Fruit fly (Drosophila melanogaster) whole organism, pupa: ENCODE results near the gene mv.

Source experiments
- CG10348 ChIP-seq: fragments of 200-800 bp; sonication (Bioruptor generic); IDR thresholded peaks from 2 replicates; pipeline ENCODE4 v1.3.6; 2022; ENCODE audit warnings: missing biosample characterization, missing genetic modification characterization
- CG12605 ChIP-seq: fragments of 200-800 bp; sonication (Bioruptor generic); IDR thresholded peaks from 2 replicates; pipeline ENCODE4 v1.3.6; 2022; ENCODE audit warnings: missing biosample characterization, missing genetic modification characterization
- CG13204 ChIP-seq: fragments of 200-800 bp; sonication (Bioruptor generic); optimal IDR thresholded peaks from 2 replicates; lab custom pipeline; 2018; ENCODE audit warnings: missing biosample characterization, mild to moderate bottlenecking, missing genetic modification characterization, moderate library complexity
- CG14655 ChIP-seq: fragments of 200-800 bp; sonication (Bioruptor generic); optimal IDR thresholded peaks from 3 replicates; lab custom pipeline; 2017; ENCODE audit warnings: mild to moderate bottlenecking, missing biosample characterization, missing genetic modification reagents, missing genetic modification characterization
- CG15710 ChIP-seq: fragments of 200-800 bp; sonication (Bioruptor generic); optimal IDR thresholded peaks from 2 replicates; lab custom pipeline; 2018; ENCODE audit warnings: missing biosample characterization, mild to moderate bottlenecking, missing genetic modification characterization, moderate library complexity
- CG17806 ChIP-seq: fragments of 200-800 bp; sonication (Bioruptor generic); optimal IDR thresholded peaks from 2 replicates; lab custom pipeline; 2018; ENCODE audit warnings: missing biosample characterization, mild to moderate bottlenecking, missing genetic modification characterization, moderate library complexity
- CG32121 ChIP-seq: fragments of 200-800 bp; sonication (Bioruptor generic); IDR thresholded peaks from 2 replicates; pipeline ENCODE4 v1.3.6; 2022; ENCODE audit warnings: missing biosample characterization, missing genetic modification characterization
- CG34367 ChIP-seq: fragments of 200-800 bp; sonication (Bioruptor generic); optimal IDR thresholded peaks from 2 replicates; lab custom pipeline; 2018; ENCODE audit warnings: missing biosample characterization, mild to moderate bottlenecking, missing genetic modification characterization
- CG4496 ChIP-seq: fragments of 200-800 bp; sonication (Bioruptor generic); IDR thresholded peaks from 3 replicates; pipeline ENCODE4 v1.3.6; 2022; ENCODE audit warnings: missing biosample characterization, missing genetic modification characterization
- CG8159 ChIP-seq: fragments of 200-800 bp; sonication (Bioruptor generic); optimal IDR thresholded peaks from 3 replicates; lab custom pipeline; 2018; ENCODE audit warnings: missing biosample characterization, mild to moderate bottlenecking, missing genetic modification characterization, moderate library complexity
- CG8301 ChIP-seq: fragments of 200-800 bp; sonication (Bioruptor generic); optimal IDR thresholded peaks from 2 replicates; lab custom pipeline; 2018; ENCODE audit warnings: missing biosample characterization, mild to moderate bottlenecking, missing genetic modification characterization
- CG9948 ChIP-seq: fragments of 200-800 bp; sonication (Bioruptor generic); optimal IDR thresholded peaks from 2 replicates; lab custom pipeline; 2018; ENCODE audit warnings: missing biosample characterization, mild to moderate bottlenecking, missing genetic modification characterization, moderate library complexity
- D1 ChIP-seq: fragments of 200-800 bp; sonication (Bioruptor generic); optimal IDR thresholded peaks from 2 replicates; lab custom pipeline; 2018; ENCODE audit warnings: missing biosample characterization, mild to moderate bottlenecking, missing genetic modification characterization, moderate library complexity
- EcR ChIP-seq: fragments of 200-800 bp; sonication (Bioruptor generic); optimal IDR thresholded peaks from 3 replicates; lab custom pipeline; 2019; ENCODE audit warnings: missing biosample characterization, missing genetic modification characterization, mild to moderate bottlenecking, moderate library complexity, missing genetic modification reagents
- Ets98B ChIP-seq: fragments of 200-800 bp; sonication (Bioruptor generic); IDR thresholded peaks from 2 replicates; pipeline ENCODE4 v1.3.6; 2022; ENCODE audit warnings: missing biosample characterization, missing genetic modification characterization
- Pif1A ChIP-seq: fragments of 200-800 bp; sonication (Bioruptor generic); optimal IDR thresholded peaks from 3 replicates; lab custom pipeline; 2016; ENCODE audit warnings: missing biosample characterization, missing genetic modification characterization
- Pif1B ChIP-seq: fragments of 200-800 bp; sonication (Bioruptor generic); optimal IDR thresholded peaks from 3 replicates; lab custom pipeline; 2016; ENCODE audit warnings: missing biosample characterization, missing genetic modification characterization
- Snoo ChIP-seq: fragments of 200-800 bp; sonication (Bioruptor generic); optimal IDR thresholded peaks from 3 replicates; lab custom pipeline; 2017; ENCODE audit warnings: missing biosample characterization, mild to moderate bottlenecking, missing genetic modification characterization, inconsistent platforms
- fd96Ca ChIP-seq: fragments of 200-800 bp; sonication (Bioruptor generic); IDR thresholded peaks from 3 replicates; pipeline ENCODE4 v1.3.6; 2022; ENCODE audit warnings: missing biosample characterization, missing genetic modification characterization
- gl ChIP-seq: fragments of 200-800 bp; sonication (Bioruptor generic); optimal IDR thresholded peaks from 2 replicates; lab custom pipeline; 2018; ENCODE audit warnings: missing biosample characterization, mild to moderate bottlenecking, missing genetic modification characterization
- rn ChIP-seq: fragments of 200-800 bp; sonication (Bioruptor generic); IDR thresholded peaks from 2 replicates; pipeline ENCODE4 v1.3.6; 2022; ENCODE audit warnings: missing biosample characterization, missing genetic modification characterization

The mv gene

DNA sequence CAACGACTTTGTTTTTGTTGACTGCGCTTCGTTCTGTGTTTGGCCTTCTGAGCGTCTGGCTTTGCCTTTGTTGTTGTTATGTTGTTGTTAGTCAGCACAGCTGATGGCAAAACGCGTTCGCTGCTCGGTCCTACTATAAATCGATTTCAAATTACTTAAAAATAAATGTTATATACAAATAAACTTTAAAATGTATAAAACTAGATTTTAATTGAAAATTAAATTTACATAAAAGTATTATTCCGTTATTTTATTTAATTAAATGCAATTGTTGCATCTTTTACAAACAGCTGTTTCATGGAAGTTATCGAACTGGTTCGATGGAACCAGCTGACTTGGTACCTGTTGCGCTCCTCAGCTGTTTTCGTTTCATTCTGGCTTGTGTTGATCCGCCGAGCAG, at the start of gene mv:
Gene mv (minus strand): TSS at position 80 of the 400 bp plus-strand sequence.
- no peak for TF ChIP-seq Snoo
- no peak for TF ChIP-seq CG13204
- no peak for TF ChIP-seq rn (GFP tag; lab: Robert Waterston, UW)
- TF ChIP-seq CG12605 (GFP tag; lab: Robert Waterston, UW): 0 out of 2 replicates have a peak, but pooled peaks have one; percentile 51

DNA sequence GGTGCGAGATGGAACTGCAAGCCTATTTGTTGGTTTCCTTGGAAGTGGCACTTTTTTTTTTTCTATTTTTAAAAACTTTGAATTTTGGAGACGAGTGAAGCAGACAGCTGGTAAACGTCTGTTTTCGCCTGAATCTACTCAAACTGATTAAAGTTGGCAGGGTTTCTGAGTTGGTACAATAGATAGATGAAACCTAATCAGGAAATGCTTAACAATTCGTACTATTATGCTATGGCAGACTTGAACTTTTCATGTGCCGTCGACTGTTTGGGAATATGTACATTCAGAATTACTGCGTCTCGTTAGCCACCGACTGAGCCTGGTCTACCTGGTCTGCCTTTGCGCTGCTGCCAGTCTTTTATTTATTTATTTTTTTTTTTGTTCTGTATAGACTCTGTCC, 41.6 kb upstream of the mv start, which contains the start of gene CG42841:
Gene CG42841 (minus strand): TSS at position 101 of the 400 bp plus-strand sequence.
- no peak for TF ChIP-seq Snoo
- no peak for TF ChIP-seq Pif1B (GFP tag; lab: Kevin White, UChicago)
- no peak for TF ChIP-seq EcR (GFP tag; lab: Kevin White, UChicago)
- no peak for TF ChIP-seq CG13204
- no peak for TF ChIP-seq CG14655 (GFP tag; lab: Kevin White, UChicago)
- TF ChIP-seq CG10348: no peak
- no peak for TF ChIP-seq CG15710 (tag; lab: Kevin White, UChicago)
- no peak for TF ChIP-seq CG8301
- no peak for TF ChIP-seq gl (tag; lab: Kevin White, UChicago)
- TF ChIP-seq CG17806: no peak
- TF ChIP-seq CG32121: no peak
- no peak for TF ChIP-seq CG4496 (GFP tag; lab: Robert Waterston, UW)
- no peak for TF ChIP-seq Pif1A (GFP tag; lab: Kevin White, UChicago)
- TF ChIP-seq D1 (tag; lab: Kevin White, UChicago): no peak
- no peak for TF ChIP-seq Ets98B (GFP tag; lab: Robert Waterston, UW)

DNA sequence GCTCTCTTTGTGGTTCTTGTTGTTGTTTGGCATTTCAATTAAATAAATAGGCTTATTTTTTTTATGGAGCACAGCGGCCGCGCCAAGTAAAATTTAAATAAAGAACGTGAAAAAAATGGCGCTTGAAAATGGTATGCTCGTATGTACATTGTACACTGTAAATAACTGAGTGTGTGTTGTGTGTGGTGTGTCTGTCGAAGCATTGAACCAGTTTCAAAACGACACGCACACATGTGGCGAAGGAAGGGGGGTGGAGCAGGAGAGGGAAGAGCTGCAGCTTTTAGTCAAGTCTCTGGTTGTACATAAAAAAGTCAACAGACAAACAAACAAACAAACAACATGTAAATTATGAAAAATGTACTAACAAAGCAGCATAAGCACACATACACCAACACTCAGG, 40.8 kb upstream of the mv start:
- TF ChIP-seq EcR (GFP tag; lab: Kevin White, UChicago): no peak
- TF ChIP-seq CG10348: no peak
- no peak for TF ChIP-seq rn (GFP tag; lab: Robert Waterston, UW)
- no peak for TF ChIP-seq D1 (tag; lab: Kevin White, UChicago)
- TF ChIP-seq CG32121: no peak
- no peak for TF ChIP-seq CG17806
- no peak for TF ChIP-seq CG8301
- TF ChIP-seq CG4496 (GFP tag; lab: Robert Waterston, UW): no peak
- TF ChIP-seq CG34367 (tag; lab: Kevin White, UChicago): no peak
- TF ChIP-seq Ets98B (GFP tag; lab: Robert Waterston, UW): no peak
- no peak for TF ChIP-seq CG15710 (tag; lab: Kevin White, UChicago)
- no peak for TF ChIP-seq CG9948 (tag; lab: Kevin White, UChicago)
- TF ChIP-seq Pif1A (GFP tag; lab: Kevin White, UChicago): no peak
- no peak for TF ChIP-seq Snoo
- no peak for TF ChIP-seq fd96Ca (GFP tag; lab: Robert Waterston, UW)
- no peak for TF ChIP-seq CG14655 (GFP tag; lab: Kevin White, UChicago)
- TF ChIP-seq Pif1B (GFP tag; lab: Kevin White, UChicago): no peak
- TF ChIP-seq, all 21 proteins: peak for 0

DNA sequence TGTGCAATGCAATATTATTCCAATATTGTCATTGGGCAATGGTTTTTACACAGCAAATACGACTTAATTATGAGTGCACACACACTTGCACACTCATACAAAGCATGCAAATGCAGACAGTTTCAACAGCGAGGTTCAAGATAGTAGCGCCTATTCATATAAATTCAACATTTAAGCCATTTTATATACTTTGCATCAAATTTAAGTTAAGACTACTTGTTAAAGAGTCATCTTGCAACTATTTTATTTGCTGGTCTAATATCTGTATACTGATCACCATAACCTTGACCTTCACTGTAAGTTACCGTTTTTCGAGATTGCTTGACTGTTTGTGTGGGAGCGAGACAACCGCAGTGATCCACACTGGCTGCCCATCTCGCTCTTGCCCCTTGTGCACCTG, 21.4 kb upstream of the mv start:
- TF ChIP-seq CG32121 (no peak), Pif1B (GFP tag; lab: Kevin White, UChicago) (peak; percentile 38), Pif1A (GFP tag; lab: Kevin White, UChicago) (peak; percentile 45), rn (GFP tag; lab: Robert Waterston, UW) (no peak), CG17806 (no peak), CG34367 (tag; lab: Kevin White, UChicago) (no peak), CG4496 (GFP tag; lab: Robert Waterston, UW) (peak; percentile 60; the same call in 2 of the 3 replicates)

DNA sequence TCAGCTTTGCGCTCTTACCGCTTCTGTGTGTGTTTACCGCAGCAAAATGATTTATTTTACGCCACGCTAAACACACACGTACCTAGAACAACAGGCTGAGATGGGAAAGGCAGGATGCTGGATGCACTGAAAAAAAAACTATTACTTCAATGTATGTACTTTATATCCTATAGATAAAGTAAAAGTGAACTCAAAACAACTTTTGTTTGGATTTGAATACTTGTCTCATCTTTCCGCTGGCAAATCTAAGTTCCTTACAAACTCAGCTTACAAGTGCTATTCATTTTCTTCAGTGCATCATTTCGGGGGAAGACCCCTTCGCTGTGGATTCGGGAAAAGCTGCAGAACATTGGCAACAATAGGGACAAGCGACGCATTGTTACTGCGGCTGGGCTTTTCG, 12.8 kb upstream of the mv start:
- no peak for TF ChIP-seq Snoo
- TF ChIP-seq CG8159 (tag; lab: Kevin White, UChicago): peak; percentile 7
- TF ChIP-seq CG9948 (tag; lab: Kevin White, UChicago): peak; percentile 34
- TF ChIP-seq Ets98B (GFP tag; lab: Robert Waterston, UW): no peak
- peak; percentile 33 for TF ChIP-seq Pif1A (GFP tag; lab: Kevin White, UChicago)

DNA sequence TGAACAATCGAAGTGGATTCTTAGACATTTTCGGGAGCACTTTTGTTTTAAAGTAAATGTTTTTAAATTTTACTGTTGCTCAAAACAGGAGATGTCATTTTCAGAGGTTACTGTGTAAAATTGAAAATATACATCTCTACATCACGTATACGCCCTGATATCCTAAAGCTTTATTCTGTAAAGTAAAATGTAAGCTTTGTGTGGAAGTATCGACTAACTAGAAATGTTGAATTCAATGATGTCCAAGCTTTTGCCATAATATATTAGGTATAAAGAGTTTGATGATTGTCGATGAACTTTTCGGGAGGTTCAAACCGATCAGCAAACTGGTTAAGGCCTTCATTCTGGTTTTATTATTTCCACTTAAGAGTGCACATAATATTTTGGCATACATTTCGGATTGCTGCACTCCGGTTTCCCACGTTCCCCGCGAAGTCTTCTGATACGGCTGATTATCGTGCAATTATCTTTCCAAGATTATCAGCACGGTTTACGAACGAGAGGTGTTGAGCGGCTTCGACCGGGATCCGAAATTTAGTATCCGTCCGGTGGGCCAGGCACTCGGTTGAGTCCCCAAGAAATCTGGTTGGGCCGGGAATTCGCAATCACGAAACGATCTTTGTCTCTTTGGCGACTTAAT, 7.2 kb upstream of the mv start, which contains the start of the genes CG11815 and acs:
Gene CG11815 (minus strand): TSS at position 98 of the 640 bp plus-strand sequence.
Gene acs (plus strand): TSS at position 536 of the 640 bp plus-strand sequence.
- TF ChIP-seq Pif1B (GFP tag; lab: Kevin White, UChicago) (no peak), gl (tag; lab: Kevin White, UChicago) (no peak), CG10348 (no peak), CG15710 (tag; lab: Kevin White, UChicago) (no peak), Pif1A (GFP tag; lab: Kevin White, UChicago) (no peak), CG17806 (no peak), CG34367 (tag; lab: Kevin White, UChicago) (no peak), CG8301 (no peak), CG9948 (tag; lab: Kevin White, UChicago) (no peak), CG4496 (GFP tag; lab: Robert Waterston, UW) (peak; percentile 44; the same call in 1 of the 3 replicates), EcR (GFP tag; lab: Kevin White, UChicago) (peak; percentile 82), CG12605 (GFP tag; lab: Robert Waterston, UW) (no peak), CG8159 (tag; lab: Kevin White, UChicago) (no peak), CG32121 (no peak), CG14655 (GFP tag; lab: Kevin White, UChicago) (no peak), rn (GFP tag; lab: Robert Waterston, UW) (no peak)
